Fruit fly (Drosophila melanogaster) whole organism, prepupa: ENCODE data around the gene CG7294.

Experiments
- CG11294 ChIP-seq: fragments of 200-800 bp; sonication (Bioruptor generic); IDR thresholded peaks from 2 replicates; pipeline ENCODE4 v1.3.6; 2022; ENCODE audit warnings: missing biosample characterization, missing genetic modification characterization
- CG11762 ChIP-seq: fragments of 200-800 bp; sonication (Bioruptor generic); optimal IDR thresholded peaks from 3 replicates; lab custom pipeline; 2016; ENCODE audit warnings: missing biosample characterization, missing genetic modification characterization; ENCODE audit not compliant: insufficient read depth
- CG11902 ChIP-seq: fragments of 200-800 bp; sonication (Bioruptor generic); optimal IDR thresholded peaks from 3 replicates; lab custom pipeline; 2016; ENCODE audit warnings: missing biosample characterization, missing genetic modification characterization
- CG15336 ChIP-seq: fragments of 200-800 bp; sonication (Bioruptor generic); IDR thresholded peaks from 2 replicates; pipeline ENCODE4 v1.3.6; 2022; ENCODE audit warnings: missing biosample characterization, missing genetic modification characterization
- CG1621 ChIP-seq: fragments of 200-800 bp; sonication (Bioruptor generic); optimal IDR thresholded peaks from 3 replicates; lab custom pipeline; 2018; ENCODE audit warnings: missing biosample characterization, mild to moderate bottlenecking, missing genetic modification characterization
- CG16779 ChIP-seq: fragments of 200-800 bp; sonication (Bioruptor generic); optimal IDR thresholded peaks from 3 replicates; lab custom pipeline; 2017; ENCODE audit warnings: missing biosample characterization, mild to moderate bottlenecking, missing genetic modification characterization
- CG3032 ChIP-seq: fragments of 200-800 bp; optimal IDR thresholded peaks from 2 replicates; lab custom pipeline; 2019; ENCODE audit warnings: missing biosample characterization, mild to moderate bottlenecking, missing genetic modification characterization, moderate library complexity
- CG32006 ChIP-seq: fragments of 200-800 bp; sonication (Bioruptor generic); optimal IDR thresholded peaks from 3 replicates; lab custom pipeline; 2017; ENCODE audit warnings: missing biosample characterization, mild to moderate bottlenecking, missing genetic modification characterization
- CG34406 ChIP-seq: fragments of 200-800 bp; sonication (Bioruptor generic); optimal IDR thresholded peaks from 3 replicates; lab custom pipeline; 2016; ENCODE audit warnings: missing biosample characterization, missing genetic modification characterization
- CG3919 ChIP-seq: fragments of 200-800 bp; sonication (Bioruptor generic); optimal IDR thresholded peaks from 3 replicates; lab custom pipeline; 2016; ENCODE audit warnings: missing biosample characterization, missing genetic modification characterization
- CG6276 ChIP-seq: fragments of 200-800 bp; sonication (Bioruptor generic); optimal IDR thresholded peaks from 2 replicates; lab custom pipeline; 2017; ENCODE audit warnings: missing biosample characterization, mild to moderate bottlenecking, missing genetic modification characterization
- CG6792 ChIP-seq: fragments of 200-800 bp; sonication (Bioruptor generic); optimal IDR thresholded peaks from 3 replicates; lab custom pipeline; 2016; ENCODE audit warnings: missing biosample characterization, missing genetic modification characterization
- CG6808 ChIP-seq: fragments of 200-800 bp; sonication (Bioruptor generic); optimal IDR thresholded peaks from 3 replicates; lab custom pipeline; 2017; ENCODE audit warnings: missing biosample characterization, missing genetic modification characterization, mild to moderate bottlenecking, moderate library complexity, missing genetic modification reagents
- CG6854 ChIP-seq: fragments of 200-800 bp; sonication (Bioruptor generic); optimal IDR thresholded peaks from 2 replicates; lab custom pipeline; 2017; ENCODE audit warnings: missing biosample characterization, mild to moderate bottlenecking, missing genetic modification characterization
- CG7368 ChIP-seq: fragments of 200-800 bp; sonication (Bioruptor generic); optimal IDR thresholded peaks from 3 replicates; lab custom pipeline; 2016; ENCODE audit warnings: missing biosample characterization, missing genetic modification characterization
- CG8119 ChIP-seq: fragments of 200-800 bp; sonication (Bioruptor generic); IDR thresholded peaks from 3 replicates; pipeline ENCODE4 v1.3.6; 2022; ENCODE audit warnings: missing biosample characterization, missing genetic modification characterization
- CG8319 ChIP-seq: fragments of 200-800 bp; sonication (Bioruptor generic); optimal IDR thresholded peaks from 3 replicates; lab custom pipeline; 2016; ENCODE audit warnings: missing biosample characterization, missing genetic modification characterization
- CG8632 ChIP-seq: fragments of 200-800 bp; sonication (Bioruptor generic); optimal IDR thresholded peaks from 3 replicates; lab custom pipeline; 2016; ENCODE audit warnings: missing biosample characterization, missing genetic modification characterization
- Eip75B ChIP-seq: fragments of 200-800 bp; sonication (Bioruptor generic); optimal IDR thresholded peaks from 3 replicates; lab custom pipeline; 2016; ENCODE audit warnings: missing biosample characterization, missing genetic modification characterization
- Eip78C ChIP-seq: fragments of 200-800 bp; sonication (Bioruptor generic); peaks from one replicate; lab custom pipeline; 2016; ENCODE audit warnings: missing biosample characterization, missing genetic modification characterization
- Eip93F ChIP-seq: fragments of 200-800 bp; sonication (Bioruptor generic); optimal IDR thresholded peaks from 2 replicates; lab custom pipeline; 2016; ENCODE audit warnings: missing biosample characterization, mild to moderate bottlenecking, missing genetic modification characterization
- Ets21C ChIP-seq: fragments of 200-800 bp; sonication (Bioruptor generic); optimal IDR thresholded peaks from 3 replicates; lab custom pipeline; 2016; ENCODE audit warnings: missing biosample characterization, missing genetic modification characterization
- Ets96B ChIP-seq: fragments of 200-800 bp; optimal IDR thresholded peaks from 2 replicates; lab custom pipeline; 2019; ENCODE audit warnings: missing biosample characterization, mild to moderate bottlenecking, missing genetic modification characterization, moderate library complexity
- Hr38 ChIP-seq: sonication (Bioruptor generic); optimal IDR thresholded peaks from 2 replicates; lab custom pipeline; 2016; ENCODE audit warnings: missing biosample characterization, missing genetic modification characterization
- Lpt ChIP-seq: fragments of 200-800 bp; sonication (Bioruptor generic); optimal IDR thresholded peaks from 3 replicates; lab custom pipeline; 2016; ENCODE audit warnings: missing biosample characterization, missing genetic modification characterization
- OdsH ChIP-seq: fragments of 200-800 bp; sonication (Bioruptor generic); optimal IDR thresholded peaks from 3 replicates; lab custom pipeline; 2016; ENCODE audit warnings: missing biosample characterization, missing genetic modification characterization
- Sox15 ChIP-seq: fragments of 200-800 bp; sonication (Bioruptor generic); optimal IDR thresholded peaks from 3 replicates; lab custom pipeline; 2016; ENCODE audit warnings: missing biosample characterization, missing genetic modification characterization
- achi ChIP-seq: fragments of 200-800 bp; sonication (Bioruptor generic); optimal IDR thresholded peaks from 3 replicates; lab custom pipeline; 2016; ENCODE audit warnings: missing biosample characterization, missing genetic modification characterization
- acj6 ChIP-seq: fragments of 200-800 bp; sonication (Bioruptor generic); optimal IDR thresholded peaks from 3 replicates; lab custom pipeline; 2016; ENCODE audit warnings: missing biosample characterization, missing genetic modification characterization
- dac ChIP-seq: fragments of 200-800 bp; sonication (Bioruptor generic); optimal IDR thresholded peaks from 2 replicates; lab custom pipeline; 2017; ENCODE audit warnings: missing biosample characterization, mild to moderate bottlenecking, missing genetic modification characterization
- eg ChIP-seq: fragments of 200-800 bp; sonication (Bioruptor generic); IDR thresholded peaks from 3 replicates; pipeline ENCODE4 v1.3.6; 2022; ENCODE audit warnings: missing biosample characterization, missing genetic modification characterization
- esn ChIP-seq: fragments of 200-800 bp; sonication (Bioruptor generic); optimal IDR thresholded peaks from 2 replicates; lab custom pipeline; 2016; ENCODE audit warnings: missing biosample characterization, mild to moderate bottlenecking, missing genetic modification characterization, moderate library complexity
- fd59A ChIP-seq: fragments of 200-800 bp; sonication (Bioruptor generic); optimal IDR thresholded peaks from 2 replicates; lab custom pipeline; 2017; ENCODE audit warnings: missing biosample characterization, mild to moderate bottlenecking, missing genetic modification characterization, missing genetic modification reagents
- fd85E ChIP-seq: fragments of 200-800 bp; sonication (Bioruptor generic); optimal IDR thresholded peaks from 3 replicates; lab custom pipeline; 2016; ENCODE audit warnings: missing biosample characterization, missing genetic modification characterization
- fkh ChIP-seq: fragments of 200-800 bp; sonication (Bioruptor generic); optimal IDR thresholded peaks from 3 replicates; lab custom pipeline; 2017; ENCODE audit warnings: missing biosample characterization, mild to moderate bottlenecking, missing genetic modification characterization, moderate library complexity
- lz ChIP-seq: fragments of 200-800 bp; sonication (Bioruptor generic); optimal IDR thresholded peaks from 3 replicates; lab custom pipeline; 2016; ENCODE audit warnings: missing biosample characterization, missing genetic modification characterization
- net ChIP-seq: fragments of 200-800 bp; sonication (Bioruptor generic); optimal IDR thresholded peaks from 3 replicates; lab custom pipeline; 2016; ENCODE audit warnings: missing biosample characterization, missing genetic modification characterization
- pdm3 ChIP-seq: fragments of 200-800 bp; sonication (Bioruptor generic); optimal IDR thresholded peaks from 3 replicates; lab custom pipeline; 2016; ENCODE audit warnings: missing biosample characterization, missing genetic modification characterization
- salr ChIP-seq, 2 experiments: fragments of 200-800 bp; sonication (Bioruptor generic); optimal IDR thresholded peaks; 3 replicates each; lab custom pipeline; 2016 to 2018; ENCODE audit warnings: missing biosample characterization in 2 of 2, missing genetic modification characterization in 2 of 2, mild to moderate bottlenecking in 1 of 2
- spab ChIP-seq: fragments of 200-800 bp; sonication (Bioruptor generic); optimal IDR thresholded peaks from 2 replicates; lab custom pipeline; 2017; ENCODE audit warnings: missing biosample characterization, mild to moderate bottlenecking, missing genetic modification characterization, missing genetic modification reagents
- ss ChIP-seq, 2 experiments: fragments of 200-800 bp; sonication (Bioruptor generic); optimal IDR thresholded peaks; 2 replicates in 1 of 2; 3 replicates in 1 of 2; lab custom pipeline; 2017 to 2018; ENCODE audit warnings: mild to moderate bottlenecking in 2 of 2, missing biosample characterization in 2 of 2, missing genetic modification characterization in 2 of 2, moderate library complexity in 1 of 2
- svp ChIP-seq: fragments of 200-800 bp; sonication (Bioruptor generic); peaks from one replicate; lab custom pipeline; 2016; ENCODE audit warnings: missing biosample characterization, missing genetic modification characterization
- topi ChIP-seq: fragments of 200-800 bp; sonication (Bioruptor generic); optimal IDR thresholded peaks from 3 replicates; lab custom pipeline; 2016; ENCODE audit warnings: missing biosample characterization, missing genetic modification characterization

CG7294 gene

DNA sequence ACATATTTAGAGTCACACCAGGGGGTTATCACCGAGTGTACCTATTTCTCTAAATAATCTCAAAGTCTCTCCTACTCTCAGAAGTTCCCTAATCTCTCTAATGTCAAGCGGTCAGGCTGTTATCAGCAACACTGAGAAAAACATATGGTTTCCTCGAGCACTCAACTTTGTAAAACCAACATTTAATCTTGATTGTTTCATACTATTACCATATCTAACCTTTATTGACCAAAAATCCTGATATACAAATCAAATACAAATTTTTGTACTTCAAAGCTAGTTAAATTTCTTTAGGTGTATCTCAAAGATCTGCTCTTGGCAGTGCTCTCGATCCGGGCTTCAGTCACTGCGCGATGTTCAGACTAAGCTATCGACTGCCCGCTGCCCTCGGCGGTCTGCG, 14.2 kb upstream of the CG7294 start, which contains the start of gene CG6415 (continued):
- TF ChIP-seq CG11902 (GFP tag; lab: Kevin White, UChicago) (no peak), net (GFP tag; lab: Kevin White, UChicago) (peak; percentile 45), CG3919 (GFP tag; lab: Kevin White, UChicago) (peak; percentile 22), acj6 (GFP tag; lab: Kevin White, UChicago) (peak; percentile 27), CG11762 (GFP tag; lab: Kevin White, UChicago) (no peak), CG34406 (no peak), topi (GFP tag; lab: Kevin White, UChicago) (peak; percentile 28)

DNA sequence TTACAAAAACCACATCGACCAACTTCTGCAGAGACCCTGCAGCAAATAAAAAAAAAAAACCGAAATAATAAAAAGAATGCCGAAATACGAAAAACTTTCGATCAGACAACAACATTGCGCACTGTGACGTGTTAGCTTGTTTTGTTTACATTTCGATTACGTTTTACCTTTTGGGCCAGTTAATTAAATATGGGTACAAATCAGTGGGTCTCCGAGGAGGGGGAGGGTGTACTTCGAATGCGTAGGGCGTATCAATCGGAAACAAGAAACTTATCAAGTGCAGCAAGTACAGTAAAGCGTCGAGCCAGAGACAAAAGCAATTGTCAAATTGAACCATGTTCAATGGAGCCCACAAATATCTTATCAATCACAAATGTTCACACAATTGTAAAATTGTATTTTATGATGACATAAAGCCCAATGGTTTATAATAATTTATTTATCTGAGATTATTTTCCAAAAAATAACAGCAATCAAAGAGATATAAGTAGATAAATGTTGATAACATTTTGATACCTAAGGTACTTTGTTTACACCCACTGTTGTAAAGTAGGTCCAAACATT, 12.5 kb upstream of the CG7294 start, which contains the start of gene Lip1:
Gene Lip1, minus strand, starts transcription at position 46 of the 564 bp plus-strand sequence.
- TF ChIP-seq CG16779 (tag; lab: Kevin White, UChicago) (no peak), acj6 (GFP tag; lab: Kevin White, UChicago) (no peak), fkh (GFP tag; lab: Kevin White, UChicago) (peak; percentile 15), svp (peak; percentile 23)

DNA sequence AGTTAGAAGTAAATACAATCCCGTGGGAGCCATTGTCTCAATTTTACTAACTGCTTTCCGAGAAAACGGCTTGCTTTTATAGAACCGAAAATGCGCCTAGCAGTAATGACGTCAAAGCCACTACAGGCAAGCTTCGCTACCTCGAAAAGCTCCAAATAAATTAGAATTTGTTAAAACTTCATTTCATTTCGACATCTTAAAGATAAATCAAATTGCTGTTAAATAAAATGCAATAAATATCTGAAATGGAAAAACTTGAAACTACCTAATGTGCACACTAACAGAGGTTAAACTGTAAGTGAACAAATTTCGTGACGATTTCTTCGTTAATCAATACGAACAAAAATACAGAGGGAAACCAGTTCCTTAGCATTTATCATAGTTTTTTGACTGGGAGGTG, 8.9 kb upstream of the CG7294 start, which contains the start of gene CG7300:
Gene CG7300, minus strand, starts transcription at position 52 of the 400 bp plus-strand sequence.
- TF ChIP-seq eg (GFP tag; lab: Robert Waterston, UW) (0 out of 3 replicates have a peak, but pooled peaks have one; percentile 13), CG3032 (tag; lab: Kevin White, UChicago) (no peak), CG6792 (no peak), svp (peak; percentile 18), dac (GFP tag; lab: Kevin White, UChicago) (no peak), CG8632 (GFP tag; lab: Kevin White, UChicago) (no peak), CG32006 (GFP tag; lab: Kevin White, UChicago) (peak; percentile 27), Eip78C (GFP tag; lab: Kevin White, UChicago) (peak; percentile 81), CG8319 (GFP tag; lab: Kevin White, UChicago) (no peak)

DNA sequence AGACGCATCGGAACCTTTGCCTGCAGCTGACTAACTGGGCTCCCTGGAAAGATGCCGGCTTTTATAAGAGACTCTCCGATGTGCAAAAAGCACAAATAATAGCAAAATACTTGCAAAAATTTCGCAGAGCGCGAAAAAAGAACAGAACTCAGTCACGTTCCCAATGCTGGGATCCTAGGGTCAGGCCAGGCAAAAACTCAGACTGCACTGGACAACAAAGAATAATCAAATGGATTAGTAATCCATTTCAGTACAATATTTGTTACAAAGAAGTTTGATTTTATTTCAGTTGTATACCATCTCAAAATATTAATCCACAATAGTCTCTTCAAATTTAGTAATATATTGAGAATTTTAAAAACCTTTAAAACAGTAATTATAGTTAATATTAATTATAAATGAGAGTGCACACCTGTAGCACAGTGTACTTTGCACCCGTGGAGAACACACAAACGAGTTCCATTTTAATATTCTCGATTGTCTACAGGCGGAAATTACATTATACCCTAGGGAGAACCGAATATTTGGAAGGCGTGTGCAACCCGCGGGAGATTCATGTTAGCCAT, 5.1 kb upstream of the CG7294 start, which contains the start of gene CG17108:
Gene CG17108, minus strand, starts transcription at position 51 of the 566 bp plus-strand sequence.
- TF ChIP-seq CG6792 (no peak), svp (peak; percentile 80), CG8119 (GFP tag; lab: Robert Waterston, UW) (no peak), CG32006 (GFP tag; lab: Kevin White, UChicago) (no peak), CG6276 (no peak), CG11902 (GFP tag; lab: Kevin White, UChicago) (no peak), CG7368 (GFP tag; lab: Kevin White, UChicago) (no peak), dac (GFP tag; lab: Kevin White, UChicago) (no peak), CG1621 (tag; lab: Kevin White, UChicago) (no peak), CG15336 (no peak), ss (GFP tag; optimal IDR thresholded peaks at IDR 0.05; lab: Kevin White, UChicago) (peak in 1 of 2 experiments; percentile 22), fd85E (GFP tag; lab: Kevin White, UChicago) (no peak), Eip78C (GFP tag; lab: Kevin White, UChicago) (peak; percentile 30), lz (GFP tag; lab: Kevin White, UChicago) (no peak), Lpt (GFP tag; lab: Kevin White, UChicago) (no peak), acj6 (GFP tag; lab: Kevin White, UChicago) (no peak), pdm3 (no peak), CG8632 (GFP tag; lab: Kevin White, UChicago) (no peak), achi (no peak), Sox15 (GFP tag; lab: Kevin White, UChicago) (no peak), esn (GFP tag; lab: Kevin White, UChicago) (no peak), CG11294 (no peak), Eip75B (GFP tag; lab: Kevin White, UChicago) (no peak), fd59A (GFP tag; lab: Kevin White, UChicago) (no peak), Ets96B (tag; lab: Kevin White, UChicago) (peak; percentile 53), CG8319 (GFP tag; lab: Kevin White, UChicago) (no peak), CG6808 (peak; percentile 42), Hr38 (no peak), Ets21C (GFP tag; lab: Kevin White, UChicago) (no peak), net (GFP tag; lab: Kevin White, UChicago) (no peak), Eip93F (GFP tag; lab: Kevin White, UChicago) (no peak), CG6854 (GFP tag; lab: Kevin White, UChicago) (no peak), OdsH (GFP tag; lab: Kevin White, UChicago) (no peak), spab (GFP tag; lab: Kevin White, UChicago) (no peak), salr (GFP tag; optimal IDR thresholded peaks at IDR 0.05; lab: Kevin White, UChicago) (no peak)
